Fruit fly (Drosophila melanogaster) whole organism, prepupa: ENCODE results near the gene Pgm1.

Source experiments
- Blimp-1 ChIP-seq: fragments of 200-800 bp; sonication (Bioruptor generic); optimal IDR thresholded peaks from 3 replicates; lab custom pipeline; 2017; ENCODE audit warnings: missing biosample characterization, missing genetic modification characterization, mild to moderate bottlenecking, moderate library complexity, missing genetic modification reagents
- CG10631 ChIP-seq: fragments of 200-800 bp; sonication (Bioruptor generic); optimal IDR thresholded peaks from 2 replicates; lab custom pipeline; 2016; ENCODE audit warnings: missing biosample characterization, missing genetic modification characterization
- CG10669 ChIP-seq: fragments of 200-800 bp; sonication (Bioruptor generic); optimal IDR thresholded peaks from 3 replicates; lab custom pipeline; 2018; ENCODE audit warnings: missing biosample characterization, mild to moderate bottlenecking, missing genetic modification characterization, moderate library complexity
- CG11762 ChIP-seq: fragments of 200-800 bp; sonication (Bioruptor generic); optimal IDR thresholded peaks from 3 replicates; lab custom pipeline; 2016; ENCODE audit warnings: missing biosample characterization, missing genetic modification characterization; ENCODE audit not compliant: insufficient read depth
- CG11902 ChIP-seq: fragments of 200-800 bp; sonication (Bioruptor generic); optimal IDR thresholded peaks from 3 replicates; lab custom pipeline; 2016; ENCODE audit warnings: missing biosample characterization, missing genetic modification characterization
- CG1621 ChIP-seq: fragments of 200-800 bp; sonication (Bioruptor generic); optimal IDR thresholded peaks from 3 replicates; lab custom pipeline; 2018; ENCODE audit warnings: missing biosample characterization, mild to moderate bottlenecking, missing genetic modification characterization
- CG16779 ChIP-seq: fragments of 200-800 bp; sonication (Bioruptor generic); optimal IDR thresholded peaks from 3 replicates; lab custom pipeline; 2017; ENCODE audit warnings: missing biosample characterization, mild to moderate bottlenecking, missing genetic modification characterization
- CG3032 ChIP-seq: fragments of 200-800 bp; optimal IDR thresholded peaks from 2 replicates; lab custom pipeline; 2019; ENCODE audit warnings: missing biosample characterization, mild to moderate bottlenecking, missing genetic modification characterization, moderate library complexity
- CG32006 ChIP-seq: fragments of 200-800 bp; sonication (Bioruptor generic); optimal IDR thresholded peaks from 3 replicates; lab custom pipeline; 2017; ENCODE audit warnings: missing biosample characterization, mild to moderate bottlenecking, missing genetic modification characterization
- CG34406 ChIP-seq: fragments of 200-800 bp; sonication (Bioruptor generic); optimal IDR thresholded peaks from 3 replicates; lab custom pipeline; 2016; ENCODE audit warnings: missing biosample characterization, missing genetic modification characterization
- CG3919 ChIP-seq: fragments of 200-800 bp; sonication (Bioruptor generic); optimal IDR thresholded peaks from 3 replicates; lab custom pipeline; 2016; ENCODE audit warnings: missing biosample characterization, missing genetic modification characterization
- CG6163 ChIP-seq: fragments of 200-800 bp; sonication (Bioruptor generic); IDR thresholded peaks from 3 replicates; pipeline ENCODE4 v1.3.6; 2022; ENCODE audit warnings: missing biosample characterization, missing genetic modification characterization
- CG6792 ChIP-seq: fragments of 200-800 bp; sonication (Bioruptor generic); optimal IDR thresholded peaks from 3 replicates; lab custom pipeline; 2016; ENCODE audit warnings: missing biosample characterization, missing genetic modification characterization
- CG6854 ChIP-seq: fragments of 200-800 bp; sonication (Bioruptor generic); optimal IDR thresholded peaks from 2 replicates; lab custom pipeline; 2017; ENCODE audit warnings: missing biosample characterization, mild to moderate bottlenecking, missing genetic modification characterization
- CG7368 ChIP-seq: fragments of 200-800 bp; sonication (Bioruptor generic); optimal IDR thresholded peaks from 3 replicates; lab custom pipeline; 2016; ENCODE audit warnings: missing biosample characterization, missing genetic modification characterization
- CG8119 ChIP-seq: fragments of 200-800 bp; sonication (Bioruptor generic); IDR thresholded peaks from 3 replicates; pipeline ENCODE4 v1.3.6; 2022; ENCODE audit warnings: missing biosample characterization, missing genetic modification characterization
- CG8632 ChIP-seq: fragments of 200-800 bp; sonication (Bioruptor generic); optimal IDR thresholded peaks from 3 replicates; lab custom pipeline; 2016; ENCODE audit warnings: missing biosample characterization, missing genetic modification characterization
- Eip75B ChIP-seq: fragments of 200-800 bp; sonication (Bioruptor generic); optimal IDR thresholded peaks from 3 replicates; lab custom pipeline; 2016; ENCODE audit warnings: missing biosample characterization, missing genetic modification characterization
- Eip78C ChIP-seq: fragments of 200-800 bp; sonication (Bioruptor generic); peaks from one replicate; lab custom pipeline; 2016; ENCODE audit warnings: missing biosample characterization, missing genetic modification characterization
- Eip93F ChIP-seq: fragments of 200-800 bp; sonication (Bioruptor generic); optimal IDR thresholded peaks from 2 replicates; lab custom pipeline; 2016; ENCODE audit warnings: missing biosample characterization, mild to moderate bottlenecking, missing genetic modification characterization
- Hr38 ChIP-seq: sonication (Bioruptor generic); optimal IDR thresholded peaks from 2 replicates; lab custom pipeline; 2016; ENCODE audit warnings: missing biosample characterization, missing genetic modification characterization
- Hr39 ChIP-seq: fragments of 200-800 bp; sonication (Bioruptor generic); optimal IDR thresholded peaks from 2 replicates; lab custom pipeline; 2016; ENCODE audit warnings: missing biosample characterization, missing genetic modification characterization
- Hr4 ChIP-seq: fragments of 200-800 bp; sonication (Bioruptor generic); optimal IDR thresholded peaks from 3 replicates; lab custom pipeline; 2016; ENCODE audit warnings: missing biosample characterization, missing genetic modification characterization
- Lpt ChIP-seq: fragments of 200-800 bp; sonication (Bioruptor generic); optimal IDR thresholded peaks from 3 replicates; lab custom pipeline; 2016; ENCODE audit warnings: missing biosample characterization, missing genetic modification characterization
- Met ChIP-seq: fragments of 200-800 bp; sonication (Bioruptor generic); optimal IDR thresholded peaks from 3 replicates; lab custom pipeline; 2016; ENCODE audit warnings: missing biosample characterization, missing genetic modification characterization
- OdsH ChIP-seq: fragments of 200-800 bp; sonication (Bioruptor generic); optimal IDR thresholded peaks from 3 replicates; lab custom pipeline; 2016; ENCODE audit warnings: missing biosample characterization, missing genetic modification characterization
- Smox ChIP-seq: fragments of 200-800 bp; sonication (Bioruptor generic); optimal IDR thresholded peaks from 3 replicates; lab custom pipeline; 2016; ENCODE audit warnings: missing biosample characterization, missing genetic modification characterization
- Sox14 ChIP-seq: fragments of 200-800 bp; sonication (Bioruptor generic); optimal IDR thresholded peaks from 3 replicates; lab custom pipeline; 2016; ENCODE audit warnings: missing biosample characterization, missing genetic modification characterization
- Sox15 ChIP-seq: fragments of 200-800 bp; sonication (Bioruptor generic); optimal IDR thresholded peaks from 3 replicates; lab custom pipeline; 2016; ENCODE audit warnings: missing biosample characterization, missing genetic modification characterization
- achi ChIP-seq: fragments of 200-800 bp; sonication (Bioruptor generic); optimal IDR thresholded peaks from 3 replicates; lab custom pipeline; 2016; ENCODE audit warnings: missing biosample characterization, missing genetic modification characterization
- dac ChIP-seq: fragments of 200-800 bp; sonication (Bioruptor generic); optimal IDR thresholded peaks from 2 replicates; lab custom pipeline; 2017; ENCODE audit warnings: missing biosample characterization, mild to moderate bottlenecking, missing genetic modification characterization
- dsx ChIP-seq: fragments of 200-800 bp; optimal IDR thresholded peaks from 3 replicates; lab custom pipeline; 2019; ENCODE audit warnings: missing biosample characterization, mild to moderate bottlenecking, missing genetic modification characterization, moderate library complexity; ENCODE audit not compliant: poor library complexity, severe bottlenecking
- eg ChIP-seq: fragments of 200-800 bp; sonication (Bioruptor generic); IDR thresholded peaks from 3 replicates; pipeline ENCODE4 v1.3.6; 2022; ENCODE audit warnings: missing biosample characterization, missing genetic modification characterization
- esn ChIP-seq: fragments of 200-800 bp; sonication (Bioruptor generic); optimal IDR thresholded peaks from 2 replicates; lab custom pipeline; 2016; ENCODE audit warnings: missing biosample characterization, mild to moderate bottlenecking, missing genetic modification characterization, moderate library complexity
- fd59A ChIP-seq: fragments of 200-800 bp; sonication (Bioruptor generic); optimal IDR thresholded peaks from 2 replicates; lab custom pipeline; 2017; ENCODE audit warnings: missing biosample characterization, mild to moderate bottlenecking, missing genetic modification characterization, missing genetic modification reagents
- fd85E ChIP-seq: fragments of 200-800 bp; sonication (Bioruptor generic); optimal IDR thresholded peaks from 3 replicates; lab custom pipeline; 2016; ENCODE audit warnings: missing biosample characterization, missing genetic modification characterization
- fkh ChIP-seq: fragments of 200-800 bp; sonication (Bioruptor generic); optimal IDR thresholded peaks from 3 replicates; lab custom pipeline; 2017; ENCODE audit warnings: missing biosample characterization, mild to moderate bottlenecking, missing genetic modification characterization, moderate library complexity
- pdm3 ChIP-seq: fragments of 200-800 bp; sonication (Bioruptor generic); optimal IDR thresholded peaks from 3 replicates; lab custom pipeline; 2016; ENCODE audit warnings: missing biosample characterization, missing genetic modification characterization
- salr ChIP-seq, 2 experiments: fragments of 200-800 bp; sonication (Bioruptor generic); optimal IDR thresholded peaks; 3 replicates each; lab custom pipeline; 2016 to 2018; ENCODE audit warnings: missing biosample characterization in 2 of 2, missing genetic modification characterization in 2 of 2, mild to moderate bottlenecking in 1 of 2
- spab ChIP-seq: fragments of 200-800 bp; sonication (Bioruptor generic); optimal IDR thresholded peaks from 2 replicates; lab custom pipeline; 2017; ENCODE audit warnings: missing biosample characterization, mild to moderate bottlenecking, missing genetic modification characterization, missing genetic modification reagents
- ss ChIP-seq, 2 experiments: fragments of 200-800 bp; sonication (Bioruptor generic); optimal IDR thresholded peaks; 2 replicates in 1 of 2; 3 replicates in 1 of 2; lab custom pipeline; 2017 to 2018; ENCODE audit warnings: mild to moderate bottlenecking in 2 of 2, missing biosample characterization in 2 of 2, missing genetic modification characterization in 2 of 2, moderate library complexity in 1 of 2
- svp ChIP-seq: fragments of 200-800 bp; sonication (Bioruptor generic); peaks from one replicate; lab custom pipeline; 2016; ENCODE audit warnings: missing biosample characterization, missing genetic modification characterization
- topi ChIP-seq: fragments of 200-800 bp; sonication (Bioruptor generic); optimal IDR thresholded peaks from 3 replicates; lab custom pipeline; 2016; ENCODE audit warnings: missing biosample characterization, missing genetic modification characterization
- vri ChIP-seq: fragments of 200-800 bp; sonication (Bioruptor generic); optimal IDR thresholded peaks from 3 replicates; lab custom pipeline; 2016; ENCODE audit warnings: missing biosample characterization, mild to moderate bottlenecking, missing genetic modification characterization

The Pgm1 gene

dm6 chr3L:16165356-16166168, 37.2 kb upstream of the Pgm1 start (continued):
- peak; percentile 12 for TF ChIP-seq CG8632 (GFP tag; lab: Kevin White, UChicago)
- no peak for TF ChIP-seq CG3032
- TF ChIP-seq CG32006 (GFP tag; lab: Kevin White, UChicago) = peak; percentile 1
- TF ChIP-seq CG7368 (GFP tag; lab: Kevin White, UChicago) = peak; percentile 21
- TF ChIP-seq CG10669 (GFP tag; lab: Kevin White, UChicago) = no peak
- TF ChIP-seq eg (GFP tag; lab: Robert Waterston, UW) = no peak
- TF ChIP-seq esn (GFP tag; lab: Kevin White, UChicago) = peak; percentile 74
- peak; percentile 57 for TF ChIP-seq OdsH (GFP tag; lab: Kevin White, UChicago)
- TF ChIP-seq Hr4 (GFP tag; lab: Kevin White, UChicago) = peak; percentile 20

DNA sequence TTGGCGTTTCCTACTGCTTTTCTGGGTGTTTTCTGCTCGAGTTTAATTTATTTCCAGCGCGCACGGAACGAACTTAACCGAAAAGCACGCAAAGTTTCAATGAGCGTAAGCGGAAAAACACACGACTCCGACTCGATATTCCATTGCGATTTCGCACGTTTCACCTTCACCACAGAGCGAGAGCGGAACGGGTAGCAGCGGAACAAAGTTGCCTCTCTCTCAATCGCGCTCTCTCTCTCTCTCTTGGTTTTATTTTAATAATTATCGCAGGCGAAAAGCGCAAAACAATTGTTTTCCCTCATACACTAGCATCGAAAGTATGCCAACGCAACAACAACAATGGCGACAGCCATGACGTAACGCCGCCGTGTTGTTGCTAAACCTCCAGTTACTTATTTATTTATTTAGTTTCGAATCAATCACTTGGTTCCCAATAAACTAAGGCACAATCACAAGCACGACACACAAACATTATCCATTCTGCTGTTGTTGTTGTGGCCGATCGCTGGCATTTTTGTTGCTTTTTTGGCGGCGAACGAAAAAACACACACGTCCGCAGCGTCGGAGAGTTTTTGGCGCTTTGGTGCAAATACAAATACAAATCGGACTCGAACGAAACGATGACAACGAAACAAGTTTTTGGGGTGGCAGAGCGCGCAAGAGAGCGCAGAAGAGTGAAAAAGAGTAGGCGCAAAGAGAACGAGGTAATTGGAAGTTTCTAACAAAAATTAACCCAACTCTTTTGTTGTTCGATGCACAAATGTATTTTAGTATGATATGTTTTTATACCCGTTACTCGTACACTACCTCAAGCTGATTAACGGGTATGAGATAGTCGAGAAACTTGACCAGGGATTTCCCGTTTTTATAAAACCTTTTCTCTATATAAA, 36.1 kb upstream of the Pgm1 start, which contains the start of gene CG5151:
Gene CG5151 (minus strand): TSS at position 552 of the 890 bp plus-strand sequence.
- TF ChIP-seq CG6792 (GFP tag; lab: Kevin White, UChicago) (no peak), CG6163 (GFP tag; lab: Robert Waterston, UW) (peak; percentile 59; the same call in 2 of the 3 replicates), vri (GFP tag; lab: Kevin White, UChicago) (peak; percentile 90), OdsH (GFP tag; lab: Kevin White, UChicago) (no peak), Met (GFP tag; lab: Kevin White, UChicago) (no peak), CG1621 (peak; percentile 40), pdm3 (GFP tag; lab: Kevin White, UChicago) (no peak), Eip75B (peak; percentile 43), CG10631 (GFP tag; lab: Kevin White, UChicago) (no peak), CG10669 (GFP tag; lab: Kevin White, UChicago) (peak; percentile 11), fd59A (GFP tag; lab: Kevin White, UChicago) (no peak), CG3032 (peak; percentile 13), CG6854 (peak; percentile 75), CG16779 (tag; lab: Kevin White, UChicago) (peak; percentile 17), topi (GFP tag; lab: Kevin White, UChicago) (peak; percentile 30), Sox14 (peak; percentile 48), Lpt (GFP tag; lab: Kevin White, UChicago) (peak; percentile 21), Hr38 (no peak), CG11762 (no peak), fd85E (no peak), Smox (GFP tag; lab: Kevin White, UChicago) (peak; percentile 33), spab (peak; percentile 7), eg (GFP tag; lab: Robert Waterston, UW) (peak; percentile 67; the same call in 2 of the 3 replicates), dsx (GFP tag; lab: Kevin White, UChicago) (peak; percentile 57), CG3919 (GFP tag; lab: Kevin White, UChicago) (peak; percentile 27), CG8119 (GFP tag; lab: Robert Waterston, UW) (peak; percentile 72), Eip78C (peak; percentile 79), CG34406 (no peak), CG11902 (GFP tag; lab: Kevin White, UChicago) (no peak), CG32006 (GFP tag; lab: Kevin White, UChicago) (peak; percentile 36), dac (GFP tag; lab: Kevin White, UChicago) (no peak), Eip93F (GFP tag; lab: Kevin White, UChicago) (peak; percentile 57), salr (GFP tag; optimal IDR thresholded peaks at IDR 0.05; lab: Kevin White, UChicago) (no peak), Blimp-1 (GFP tag; lab: Kevin White, UChicago) (peak; percentile 8), ss (GFP tag; optimal IDR thresholded peaks at IDR 0.05; lab: Kevin White, UChicago) (peak; percentile 51 to 75), CG7368 (GFP tag; lab: Kevin White, UChicago) (peak; percentile 18), svp (GFP tag; lab: Kevin White, UChicago) (peak; percentile 64), Hr39 (GFP tag; lab: Kevin White, UChicago) (no peak), Sox15 (GFP tag; lab: Kevin White, UChicago) (no peak), Hr4 (GFP tag; lab: Kevin White, UChicago) (peak; percentile 12), achi (GFP tag; lab: Kevin White, UChicago) (peak; percentile 28), fkh (GFP tag; lab: Kevin White, UChicago) (peak; percentile 65)
